Worm (Caenorhabditis elegans): ENCODE data around the gene T19D12.6.

The T19D12.6 gene

DNA sequence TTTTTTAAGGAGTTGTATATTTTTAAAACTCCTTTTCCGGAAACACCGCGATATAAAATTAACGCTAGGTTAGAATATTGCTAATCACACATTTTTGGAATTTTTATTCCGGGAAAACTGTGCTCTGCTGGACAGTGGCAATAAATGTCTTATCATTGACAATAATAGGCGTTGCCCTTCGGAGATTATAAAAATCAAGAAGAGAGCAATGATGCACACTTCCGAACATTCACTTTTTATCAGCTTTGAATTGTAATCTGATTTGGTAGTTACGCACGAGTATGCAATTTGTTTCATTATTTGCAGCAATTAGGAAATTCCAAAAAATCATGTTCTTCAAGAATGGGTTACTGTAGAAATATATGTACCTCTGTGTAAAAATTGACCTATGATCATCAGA is 26.8 kb downstream of the T19D12.6 start:
- TF ChIP-seq unc-120 (tag; optimal IDR thresholded peaks at IDR 0.05; ENCODE audit: poor library complexity, severe bottlenecking) (no peak), ces-1 (GFP tag; optimal IDR thresholded peaks at IDR 0.05) (no peak), ceh-83 (GFP tag; optimal IDR thresholded peaks at IDR 0.05) (no peak), ztf-11 (tag; optimal IDR thresholded peaks at IDR 0.05) (no peak), bed-3 (GFP tag; optimal IDR thresholded peaks at IDR 0.05) (no peak), ceh-43 (GFP tag; optimal IDR thresholded peaks at IDR 0.05) (no peak), ham-2 (GFP tag; optimal IDR thresholded peaks at IDR 0.05) (no peak), drap-1 (GFP tag; optimal IDR thresholded peaks at IDR 0.05) (no peak), cnd-1 (tag; optimal IDR thresholded peaks at IDR 0.05) (no peak), ceh-39 (tag; optimal IDR thresholded peaks at IDR 0.05) (no peak), nhr-237 (tag; optimal IDR thresholded peaks at IDR 0.05) (no peak), tbx-8 (GFP tag; optimal IDR thresholded peaks at IDR 0.05) (no peak), mep-1 (tag; optimal IDR thresholded peaks at IDR 0.05) (no peak), nhr-76 (tag; optimal IDR thresholded peaks at IDR 0.05) (no peak), elt-3 (tag; optimal IDR thresholded peaks at IDR 0.05) (no peak), mls-2 (tag; optimal IDR thresholded peaks at IDR 0.05) (no peak), zip-8 (tag; optimal IDR thresholded peaks at IDR 0.05) (no peak), elt-1 (tag; optimal IDR thresholded peaks at IDR 0.05; ENCODE audit: borderline replicate concordance, insufficient read depth) (no peak)

DNA sequence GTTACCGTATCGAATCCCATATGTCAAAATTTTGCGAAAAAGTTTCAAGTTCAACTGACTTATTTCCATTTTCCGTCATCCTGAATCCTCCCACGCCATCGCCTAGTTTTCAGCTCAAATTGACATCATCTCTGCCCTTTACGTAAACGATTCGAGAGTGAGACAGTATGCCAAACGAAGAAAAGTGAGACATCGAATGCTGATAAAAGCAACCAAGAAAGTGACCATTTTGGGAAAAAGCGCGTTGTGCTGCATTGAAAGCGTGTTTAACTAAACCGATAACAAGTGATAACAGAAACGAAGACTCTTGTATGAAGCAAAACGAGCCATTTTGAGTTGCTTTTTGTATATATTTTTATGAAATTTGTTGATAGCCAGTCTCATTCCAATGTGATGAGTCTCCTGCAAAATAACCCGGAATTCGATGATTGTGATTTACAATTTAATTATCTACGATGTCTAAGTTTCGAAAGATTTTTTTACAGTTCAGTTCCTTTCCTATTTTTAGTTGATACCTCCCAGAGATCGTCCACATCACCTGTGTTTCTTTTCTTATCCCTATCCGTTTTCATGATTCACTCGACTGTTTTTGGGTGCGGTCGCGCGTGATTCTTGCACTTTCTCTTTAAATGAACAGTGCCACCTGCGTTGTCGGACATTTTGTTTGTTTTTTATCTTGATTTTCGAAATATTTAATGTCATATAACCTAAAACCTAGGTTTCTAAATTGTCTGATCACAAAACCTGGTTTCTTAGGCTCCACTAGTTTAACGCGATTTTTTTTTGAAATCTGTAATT is 27.5 kb downstream of the T19D12.6 start:
- TF ChIP-seq lsy-2 (tag; optimal IDR thresholded peaks at IDR 0.05) = no peak

DNA sequence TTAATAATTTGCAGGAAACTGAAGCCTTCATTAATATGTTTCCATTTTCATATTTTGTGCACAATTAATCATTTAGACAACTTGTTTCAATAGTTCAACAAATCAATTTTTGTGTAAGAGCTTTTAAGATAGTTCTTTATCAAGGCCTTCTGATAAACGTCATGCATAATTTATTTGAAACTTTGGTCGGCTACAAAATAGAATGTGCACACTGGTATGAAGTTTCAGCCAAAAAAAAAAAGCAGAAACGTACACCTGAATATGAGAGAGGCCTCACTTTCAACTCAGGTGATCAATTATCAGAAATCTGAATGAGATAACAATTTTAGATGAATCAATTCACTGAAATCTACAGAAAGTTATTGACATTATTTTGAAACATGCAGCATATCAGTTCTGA is 28.4 kb downstream of the T19D12.6 start:
- TF ChIP-seq zip-8 (tag; optimal IDR thresholded peaks at IDR 0.05) (no peak), nhr-2 (tag; optimal IDR thresholded peaks at IDR 0.05) (no peak), nhr-12 (tag; optimal IDR thresholded peaks at IDR 0.05) (no peak), unc-62 (GFP tag; optimal IDR thresholded peaks at IDR 0.05) (no peak), sptf-1 (tag; optimal IDR thresholded peaks at IDR 0.05) (no peak), elt-3 (tag; optimal IDR thresholded peaks at IDR 0.05) (no peak), blmp-1 (tag; optimal IDR thresholded peaks at IDR 0.05) (no peak), mab-5 (tag; optimal IDR thresholded peaks at IDR 0.05) (no peak), ztf-11 (tag; optimal IDR thresholded peaks at IDR 0.05) (no peak), ceh-83 (GFP tag; optimal IDR thresholded peaks at IDR 0.05) (no peak), sem-2 (GFP tag; optimal IDR thresholded peaks at IDR 0.05) (no peak), lin-13 (tag; optimal IDR thresholded peaks at IDR 0.05) (no peak)

DNA sequence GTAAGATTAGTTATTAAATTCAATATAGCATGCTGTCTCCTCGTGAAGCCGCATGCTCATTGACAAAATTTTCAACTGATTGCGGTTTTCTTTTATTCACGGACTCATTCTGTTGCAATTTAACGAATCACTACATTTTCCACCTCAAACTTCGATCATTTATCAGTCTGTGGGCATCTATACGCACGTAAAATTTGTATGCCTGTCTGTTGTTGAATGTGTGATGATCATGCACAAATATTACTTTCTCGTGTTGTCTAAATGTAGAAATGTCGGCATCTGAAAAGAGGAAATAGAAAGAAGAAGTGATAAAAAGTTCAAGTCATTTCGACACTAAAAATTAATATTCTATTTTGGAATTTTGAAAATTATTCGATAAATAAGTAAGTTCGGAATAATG is 30.4 kb downstream of the T19D12.6 start:
- TF ChIP-seq nhr-76 (tag; optimal IDR thresholded peaks at IDR 0.05) = no peak
- no peak for TF ChIP-seq cnd-1 (tag; optimal IDR thresholded peaks at IDR 0.05)
- no peak for TF ChIP-seq lin-13 (tag; optimal IDR thresholded peaks at IDR 0.05)
- no peak for TF ChIP-seq drap-1 (GFP tag; optimal IDR thresholded peaks at IDR 0.05)
- TF ChIP-seq blmp-1 (tag; optimal IDR thresholded peaks at IDR 0.05) = no peak
- TF ChIP-seq lsy-2 (tag; optimal IDR thresholded peaks at IDR 0.05) = no peak
- TF ChIP-seq snpc-4 (tag; optimal IDR thresholded peaks at IDR 0.05) = no peak
- TF ChIP-seq sem-2 (GFP tag; optimal IDR thresholded peaks at IDR 0.05) = no peak
- no peak for TF ChIP-seq pha-4 (tag; optimal IDR thresholded peaks at IDR 0.05)
- no peak for TF ChIP-seq nhr-237 (tag; optimal IDR thresholded peaks at IDR 0.05)
- no peak for TF ChIP-seq ztf-11 (tag; optimal IDR thresholded peaks at IDR 0.05)

DNA sequence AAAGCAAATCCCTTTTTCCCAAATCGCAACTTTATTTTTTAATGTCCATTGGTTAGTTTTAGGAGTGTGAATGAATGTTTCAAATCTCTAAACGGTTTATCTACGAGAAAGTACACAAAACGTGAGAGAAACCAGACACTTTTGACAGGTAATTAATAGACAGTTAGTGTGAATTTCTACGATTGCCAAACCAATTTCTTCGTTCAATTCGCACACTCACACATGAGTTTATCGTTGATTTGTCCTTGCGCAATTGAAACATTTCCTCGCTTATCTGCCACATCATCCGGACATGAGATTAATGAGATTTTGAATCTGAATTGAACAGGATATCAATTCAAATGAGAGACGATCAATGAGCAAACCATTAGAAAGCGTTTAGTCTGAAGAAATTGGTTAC is 32.7 kb downstream of the T19D12.6 start:
- peak; percentile 4 for TF ChIP-seq elt-1 (tag; optimal IDR thresholded peaks at IDR 0.05; ENCODE audit: borderline replicate concordance, insufficient read depth)
- TF ChIP-seq blmp-1 (tag; optimal IDR thresholded peaks at IDR 0.05) = no peak
- no peak for TF ChIP-seq unc-62 (GFP tag; optimal IDR thresholded peaks at IDR 0.05)
- no peak for TF ChIP-seq cnd-1 (tag; optimal IDR thresholded peaks at IDR 0.05)
- no peak for TF ChIP-seq elt-3 (tag; optimal IDR thresholded peaks at IDR 0.05)

DNA sequence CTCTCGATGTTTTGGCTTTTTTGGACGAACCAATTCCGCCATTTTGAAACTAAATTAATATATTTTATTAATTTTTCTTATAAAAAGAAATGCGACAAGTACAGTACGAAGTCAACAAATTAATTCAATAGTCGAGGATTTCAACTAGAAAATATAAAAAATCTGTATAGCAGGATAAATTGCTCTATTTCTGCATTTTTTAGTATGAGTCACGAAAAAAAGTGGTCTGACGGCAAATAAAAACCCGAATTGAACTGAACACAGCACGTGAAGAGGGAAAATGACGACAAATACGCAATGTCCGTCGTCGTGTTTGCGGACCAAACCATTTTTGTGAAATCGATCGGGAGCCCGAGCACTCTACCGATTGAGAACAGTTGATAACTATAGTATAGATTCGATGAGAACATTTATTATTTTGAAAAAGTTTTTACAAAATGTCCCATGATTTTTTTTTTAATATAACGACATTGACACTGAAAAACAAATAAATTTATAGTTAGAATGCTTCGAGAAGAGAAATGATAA is 33.5 kb downstream of the T19D12.6 start, which contains the start of gene epg-5:
TSS of gene epg-5 (minus strand) at position 51 of the 528 bp plus-strand sequence.
- TF ChIP-seq unc-120 (tag; optimal IDR thresholded peaks at IDR 0.05; ENCODE audit: poor library complexity, severe bottlenecking) = peak; percentile 67
- TF ChIP-seq mep-1 (tag; optimal IDR thresholded peaks at IDR 0.05) = no peak
- no peak for TF ChIP-seq hlh-1 (tag; optimal IDR thresholded peaks at IDR 0.05)
- no peak for TF ChIP-seq flh-1 (GFP tag; optimal IDR thresholded peaks at IDR 0.05)

Data from whole organism, mixed stage, embryonic.